Fruit fly (Drosophila melanogaster) whole organism, embryonic: ENCODE measurements around the gene CG7564.

Experiments
- CG11696 ChIP-seq: fragments of 200-800 bp; sonication (Bioruptor generic); IDR thresholded peaks from 2 replicates; pipeline ENCODE4 v1.3.6; 2022; ENCODE audit warnings: missing biosample characterization, missing genetic modification characterization
- CG12236 ChIP-seq: fragments of 200-800 bp; sonication (Bioruptor generic); optimal IDR thresholded peaks from 2 replicates; lab custom pipeline; 2016; ENCODE audit warnings: missing biosample characterization, missing genetic modification characterization
- CG14667 ChIP-seq: fragments of 200-800 bp; sonication (Bioruptor generic); IDR thresholded peaks from 2 replicates; pipeline ENCODE4 v1.3.6; 2022; ENCODE audit warnings: missing biosample characterization, missing genetic modification characterization
- CG15011 ChIP-seq: fragments of 200-800 bp; sonication (Bioruptor generic); optimal IDR thresholded peaks from 3 replicates; lab custom pipeline; 2018; ENCODE audit warnings: missing biosample characterization, mild to moderate bottlenecking, missing genetic modification characterization
- CG18011 ChIP-seq: fragments of 200-800 bp; sonication (Bioruptor generic); optimal IDR thresholded peaks from 2 replicates; lab custom pipeline; 2017; ENCODE audit warnings: missing biosample characterization, missing genetic modification characterization, mild to moderate bottlenecking, moderate library complexity, missing genotype
- CG18764 ChIP-seq: fragments of 200-800 bp; sonication (Bioruptor generic); optimal IDR thresholded peaks from 3 replicates; lab custom pipeline; 2016; ENCODE audit warnings: missing biosample characterization, missing genetic modification characterization
- CG2116 ChIP-seq: fragments of 200-800 bp; sonication (Bioruptor generic); optimal IDR thresholded peaks from 3 replicates; lab custom pipeline; 2018; ENCODE audit warnings: missing biosample characterization, mild to moderate bottlenecking, missing genetic modification characterization
- CG2120 ChIP-seq: fragments of 200-800 bp; sonication (Bioruptor generic); optimal IDR thresholded peaks from 3 replicates; lab custom pipeline; 2016; ENCODE audit warnings: missing biosample characterization, missing genetic modification characterization
- CG2129 ChIP-seq: fragments of 200-800 bp; sonication (Bioruptor generic); IDR thresholded peaks from 2 replicates; pipeline ENCODE4 v1.3.6; 2022; ENCODE audit warnings: missing biosample characterization, missing genetic modification characterization; ENCODE audit not compliant: partially characterized antibody
- CG30431 ChIP-seq: fragments of 200-800 bp; sonication (Bioruptor generic); optimal IDR thresholded peaks from 2 replicates; lab custom pipeline; 2017; ENCODE audit warnings: missing biosample characterization, missing genetic modification characterization
- CG4360 ChIP-seq: fragments of 200-800 bp; sonication (Bioruptor generic); IDR thresholded peaks from 2 replicates; pipeline ENCODE4 v1.3.6; 2022; ENCODE audit warnings: missing biosample characterization, missing genetic modification characterization
- CG4707 ChIP-seq: fragments of 200-800 bp; sonication (Bioruptor generic); optimal IDR thresholded peaks from 2 replicates; lab custom pipeline; 2018; ENCODE audit warnings: missing biosample characterization, mild to moderate bottlenecking, missing genetic modification characterization, moderate library complexity
- CG5245 ChIP-seq: fragments of 200-800 bp; sonication (Bioruptor generic); optimal IDR thresholded peaks from 3 replicates; lab custom pipeline; 2016; ENCODE audit warnings: missing biosample characterization, missing genetic modification characterization
- CG6254 ChIP-seq: fragments of 200-800 bp; sonication (Bioruptor generic); optimal IDR thresholded peaks from 3 replicates; lab custom pipeline; 2017; ENCODE audit warnings: mild to moderate bottlenecking, missing biosample characterization, missing genetic modification reagents, missing genetic modification characterization
- CG7556 ChIP-seq: fragments of 200-800 bp; sonication (Bioruptor generic); optimal IDR thresholded peaks from 2 replicates; lab custom pipeline; 2017; ENCODE audit warnings: missing biosample characterization, mild to moderate bottlenecking, missing genetic modification characterization
- CG7745 ChIP-seq: fragments of 200-800 bp; sonication (Bioruptor generic); optimal IDR thresholded peaks from 2 replicates; lab custom pipeline; 2018; ENCODE audit warnings: missing biosample characterization, mild to moderate bottlenecking, missing genetic modification characterization, moderate library complexity
- CG7928 ChIP-seq: fragments of 200-800 bp; sonication (Bioruptor generic); optimal IDR thresholded peaks from 2 replicates; lab custom pipeline; 2017; ENCODE audit warnings: missing biosample characterization, mild to moderate bottlenecking, missing genetic modification characterization
- CG8290 ChIP-seq, 3 experiments: fragments of 200-800 bp; sonication (Bioruptor generic); optimal IDR thresholded peaks; 2 replicates each; lab custom pipeline; 2016 to 2019; ENCODE audit warnings: missing biosample characterization in 3 of 3, missing genetic modification characterization in 3 of 3, mild to moderate bottlenecking in 2 of 3, moderate library complexity in 1 of 3
- Chrac-16 ChIP-seq: fragments of 200-800 bp; sonication (Bioruptor generic); optimal IDR thresholded peaks from 3 replicates; lab custom pipeline; 2016; ENCODE audit warnings: missing biosample characterization, missing genetic modification characterization
- D ChIP-seq, 2 experiments: fragments of 200-800 bp in 1 of 2; fragments of >200 bp in 1 of 2; sonication (Bioruptor generic) in 1 of 2; optimal IDR thresholded peaks; 2 replicates in 1 of 2; 3 replicates in 1 of 2; lab custom pipeline; 2017; ENCODE audit warnings: mild to moderate bottlenecking in 1 of 2, missing biosample characterization in 1 of 2, missing genetic modification characterization in 1 of 2, missing genetic modification reagents in 1 of 2
- E2f1 ChIP-seq: fragments of 200-800 bp; sonication (Bioruptor generic); IDR thresholded peaks from 2 replicates; pipeline ENCODE4 v1.3.6; 2022; ENCODE audit warnings: missing biosample characterization, missing genetic modification characterization
- HmgD ChIP-seq: fragments of 200-800 bp; sonication (Bioruptor generic); optimal IDR thresholded peaks from 3 replicates; lab custom pipeline; 2016; ENCODE audit warnings: missing biosample characterization, missing genetic modification characterization
- Max ChIP-seq: fragments of 200-800 bp; sonication (Bioruptor generic); optimal IDR thresholded peaks from 2 replicates; lab custom pipeline; 2016; ENCODE audit warnings: missing biosample characterization, mild to moderate bottlenecking, missing genetic modification characterization
- Med ChIP-seq: fragments of 200-800 bp; sonication (Bioruptor generic); peaks from one replicate; lab custom pipeline; 2016; ENCODE audit warnings: missing biosample characterization, missing genetic modification characterization, mild to moderate bottlenecking, inconsistent platforms, moderate library complexity
- Oaz ChIP-seq: fragments of 200-800 bp; sonication (Bioruptor generic); IDR thresholded peaks from 2 replicates; pipeline ENCODE4 v1.3.6; 2022; ENCODE audit warnings: missing biosample characterization, missing genetic modification characterization
- Vsx1 ChIP-seq: fragments of 200-800 bp; sonication (Bioruptor generic); optimal IDR thresholded peaks from 2 replicates; lab custom pipeline; 2017; ENCODE audit warnings: missing biosample characterization, mild to moderate bottlenecking, missing genetic modification characterization, missing genetic modification reagents
- abd-A ChIP-seq: fragments of 200-800 bp; sonication (Bioruptor generic); optimal IDR thresholded peaks from 3 replicates; lab custom pipeline; 2019; ENCODE audit warnings: missing biosample characterization, mild to moderate bottlenecking, missing genetic modification characterization, moderate library complexity
- cato ChIP-seq: fragments of 200-800 bp; sonication (Bioruptor generic); optimal IDR thresholded peaks from 2 replicates; lab custom pipeline; 2016; ENCODE audit warnings: missing biosample characterization, missing genetic modification characterization, borderline replicate concordance
- dysf ChIP-seq: fragments of 200-800 bp; sonication (Bioruptor generic); IDR thresholded peaks from 3 replicates; pipeline ENCODE4 v1.3.6; 2022; ENCODE audit warnings: missing biosample characterization, missing genetic modification characterization
- emc ChIP-seq: fragments of 200-800 bp; sonication (Bioruptor generic); optimal IDR thresholded peaks from 2 replicates; lab custom pipeline; 2016; ENCODE audit warnings: missing biosample characterization, missing genetic modification characterization
- fd96Cb ChIP-seq: fragments of 200-800 bp; sonication (Bioruptor generic); optimal IDR thresholded peaks from 2 replicates; lab custom pipeline; 2018; ENCODE audit warnings: missing biosample characterization, mild to moderate bottlenecking, missing genetic modification characterization, moderate library complexity
- fu2 ChIP-seq: fragments of 200-800 bp; sonication (Bioruptor generic); optimal IDR thresholded peaks from 2 replicates; lab custom pipeline; 2016; ENCODE audit warnings: missing biosample characterization, missing genetic modification characterization
- grau ChIP-seq: fragments of 200-800 bp; optimal IDR thresholded peaks from 3 replicates; lab custom pipeline; 2019; ENCODE audit warnings: missing biosample characterization, mild to moderate bottlenecking, missing genetic modification characterization, moderate library complexity
- gt ChIP-seq: fragments of 200-800 bp; sonication (Bioruptor generic); IDR thresholded peaks from 2 replicates; pipeline ENCODE4 v1.3.6; 2022; ENCODE audit warnings: missing biosample characterization, missing genetic modification characterization
- her ChIP-seq: fragments of 200-800 bp; sonication (Bioruptor generic); optimal IDR thresholded peaks from 2 replicates; lab custom pipeline; 2016; ENCODE audit warnings: missing biosample characterization, missing genetic modification characterization
- ken ChIP-seq: fragments of 200-800 bp; sonication (Bioruptor generic); IDR thresholded peaks from 3 replicates; pipeline ENCODE4 v1.3.6; 2022; ENCODE audit warnings: missing biosample characterization, missing genetic modification characterization
- knrl ChIP-seq: fragments of 200-800 bp; sonication (Bioruptor generic); IDR thresholded peaks from 3 replicates; pipeline ENCODE4 v1.3.6; 2022; ENCODE audit warnings: missing biosample characterization, missing genetic modification characterization; ENCODE audit not compliant: partially characterized antibody
- lab ChIP-seq: fragments of 200-800 bp; sonication (Bioruptor generic); optimal IDR thresholded peaks from 3 replicates; lab custom pipeline; 2017; ENCODE audit warnings: missing biosample characterization, missing genetic modification characterization, mild to moderate bottlenecking, moderate library complexity, missing genetic modification reagents
- lov ChIP-seq, 2 experiments: fragments of 200-800 bp in 1 of 2; fragments of >200 bp in 1 of 2; sonication (Bioruptor generic) in 1 of 2; IDR thresholded peaks in 1 of 2; optimal IDR thresholded peaks in 1 of 2; 2 replicates in 1 of 2; 3 replicates in 1 of 2; pipeline versions ENCODE4 v1.3.6 to Lab custom; 2017 to 2022; ENCODE audit warnings: missing biosample characterization in 1 of 2, missing genetic modification characterization in 1 of 2
- mld ChIP-seq: fragments of 200-800 bp; sonication (Bioruptor generic); IDR thresholded peaks from 3 replicates; pipeline ENCODE4 v1.3.6; 2022; ENCODE audit warnings: missing biosample characterization, missing genetic modification characterization; ENCODE audit not compliant: partially characterized antibody
- schlank ChIP-seq: fragments of 200-800 bp; sonication (Bioruptor generic); optimal IDR thresholded peaks from 2 replicates; lab custom pipeline; 2018; ENCODE audit warnings: missing biosample characterization, mild to moderate bottlenecking, missing genetic modification characterization
- sd ChIP-seq: fragments of 200-800 bp; sonication (Bioruptor generic); optimal IDR thresholded peaks from 3 replicates; lab custom pipeline; 2018; ENCODE audit warnings: missing biosample characterization, mild to moderate bottlenecking, missing genetic modification characterization, moderate library complexity
- sisA ChIP-seq: fragments of 200-800 bp; sonication (Bioruptor generic); IDR thresholded peaks from 2 replicates; pipeline ENCODE4 v1.3.6; 2022; ENCODE audit warnings: missing biosample characterization, missing genetic modification characterization
- tap ChIP-seq: fragments of 200-800 bp; optimal IDR thresholded peaks from 3 replicates; lab custom pipeline; 2019; ENCODE audit warnings: missing biosample characterization, mild to moderate bottlenecking, missing genetic modification characterization, moderate library complexity
- tgo ChIP-seq: fragments of 200-800 bp; sonication (Bioruptor generic); IDR thresholded peaks from 3 replicates; pipeline ENCODE4 v1.3.6; 2022; ENCODE audit warnings: missing biosample characterization, missing genetic modification characterization
- trem ChIP-seq: fragments of 200-800 bp; optimal IDR thresholded peaks from 3 replicates; lab custom pipeline; 2019; ENCODE audit warnings: missing biosample characterization, mild to moderate bottlenecking, missing genetic modification characterization, moderate library complexity
- zfh2 ChIP-seq: fragments of 200-800 bp; sonication (Bioruptor generic); optimal IDR thresholded peaks from 2 replicates; lab custom pipeline; 2016; ENCODE audit warnings: missing biosample characterization, missing genetic modification characterization

The CG7564 gene

dm6 chr3L:17566335-17567242, 52.5 kb downstream of the CG7564 start (continued):
- TF ChIP-seq CG30431 (GFP tag; lab: Kevin White, UChicago) (peak; percentile 41), dysf (GFP tag; lab: Robert Waterston, UW) (peak; percentile 79), Oaz (GFP tag; lab: Robert Waterston, UW) (peak; percentile 51), Vsx1 (peak; percentile 57), Med (peak; percentile 77), HmgD (GFP tag; lab: Kevin White, UChicago) (no peak), her (no peak), lov (optimal IDR thresholded peaks at IDR 0.05; lab: Kevin White, UChicago) (no peak), lov (GFP tag; IDR thresholded peaks at IDR 0.05; lab: Robert Waterston, UW) (no peak), ken (peak; percentile 82), CG2120 (no peak), CG18764 (GFP tag; lab: Kevin White, UChicago) (peak; percentile 29), D (optimal IDR thresholded peaks at IDR 0.05; lab: Kevin White, UChicago) (no peak), D (GFP tag; optimal IDR thresholded peaks at IDR 0.05; lab: Kevin White, UChicago) (peak; percentile 86), CG8290 (GFP tag; optimal IDR thresholded peaks at IDR 0.05; lab: Kevin White, UChicago) (no peak), CG8290 (tag; optimal IDR thresholded peaks at IDR 0.05; lab: Kevin White, UChicago) (peak in 1 of 2 experiments; percentile 31), gt (GFP tag; lab: Robert Waterston, UW) (peak; percentile 54), CG2116 (GFP tag; lab: Kevin White, UChicago) (no peak), mld (GFP tag; lab: Robert Waterston, UW) (no peak), fu2 (GFP tag; lab: Kevin White, UChicago) (no peak), fd96Cb (tag; lab: Kevin White, UChicago) (peak; percentile 90), zfh2 (GFP tag; lab: Kevin White, UChicago) (no peak), CG4360 (GFP tag; lab: Robert Waterston, UW) (no peak), cato (GFP tag; lab: Kevin White, UChicago) (peak; percentile 51), CG7556 (GFP tag; lab: Kevin White, UChicago) (peak; percentile 83), CG7928 (GFP tag; lab: Kevin White, UChicago) (no peak), tgo (peak; percentile 75), emc (no peak), CG18011 (no peak), E2f1 (GFP tag; lab: Robert Waterston, UW) (peak; percentile 64), CG2129 (no peak), abd-A (tag; lab: Kevin White, UChicago) (peak; percentile 22), CG7745 (tag; lab: Kevin White, UChicago) (no peak), grau (tag; lab: Kevin White, UChicago) (peak; percentile 75), tap (tag; lab: Kevin White, UChicago) (peak; percentile 82), trem (tag; lab: Kevin White, UChicago) (peak; percentile 65), Max (GFP tag; lab: Kevin White, UChicago) (peak; percentile 57), schlank (no peak), CG12236 (GFP tag; lab: Kevin White, UChicago) (no peak), CG6254 (GFP tag; lab: Kevin White, UChicago) (peak; percentile 75), CG11696 (GFP tag; lab: Robert Waterston, UW) (no peak), Chrac-16 (GFP tag; lab: Kevin White, UChicago) (peak; percentile 13), CG15011 (peak; percentile 32), CG4707 (GFP tag; lab: Kevin White, UChicago) (peak; percentile 81), knrl (GFP tag; lab: Robert Waterston, UW) (0 out of 3 replicates have a peak, but pooled peaks have one; percentile 12), CG14667 (GFP tag; lab: Robert Waterston, UW) (peak; percentile 51; the same call in 1 of the 2 replicates), lab (peak; percentile 70), CG5245 (GFP tag; lab: Kevin White, UChicago) (peak; percentile 59), sisA (GFP tag; lab: Robert Waterston, UW) (peak; percentile 74), sd (peak; percentile 14)
